Worm (Caenorhabditis elegans): Measurements from ENCODE around the gene col-142.

ce11 chrV:6782260-6782659, 48.7 kb upstream of the col-142 start:
- no peak for TF ChIP-seq snpc-4 (tag; optimal IDR thresholded peaks at IDR 0.05)
- TF ChIP-seq mep-1 (tag; optimal IDR thresholded peaks at IDR 0.05), result no peak
- TF ChIP-seq nhr-237 (tag; optimal IDR thresholded peaks at IDR 0.05), result no peak
- no peak for TF ChIP-seq lsy-2 (tag; optimal IDR thresholded peaks at IDR 0.05)
- no peak for TF ChIP-seq nhr-28 (tag; optimal IDR thresholded peaks at IDR 0.05)
- TF ChIP-seq ces-1 (GFP tag; optimal IDR thresholded peaks at IDR 0.05), result no peak
- TF ChIP-seq unc-39 (tag; optimal IDR thresholded peaks at IDR 0.05), result no peak
- TF ChIP-seq blmp-1 (tag; optimal IDR thresholded peaks at IDR 0.05), result no peak
